Worm (Caenorhabditis elegans) whole organism, L1 larva: Measurements from ENCODE around the gene col-69.

ENCODE experiments used
- C04F5.9 ChIP-seq: sonication (generic microtip); optimal IDR thresholded peaks from 2 replicates; lab custom pipeline; 2016; ENCODE audit warnings: missing genetic modification characterization, missing compliant biosample characterization
- aha-1 ChIP-seq: fragments of 150-350 bp; optimal IDR thresholded peaks from 2 replicates; lab custom pipeline; 2014; ENCODE audit warnings: missing biosample characterization, missing genetic modification characterization
- alr-1 ChIP-seq: fragments of 200-800 bp; sonication (Bioruptor generic); optimal IDR thresholded peaks from 2 replicates; lab custom pipeline; 2018; ENCODE audit warnings: borderline replicate concordance, mild to moderate bottlenecking, missing genetic modification characterization, missing compliant biosample characterization
- aly-2 ChIP-seq: fragments of 150-350 bp; optimal IDR thresholded peaks from 2 replicates; lab custom pipeline; 2014; ENCODE audit warnings: missing biosample characterization, missing genetic modification characterization
- ama-1 ChIP-seq: fragments of 150-350 bp; optimal IDR thresholded peaks from 2 replicates; lab custom pipeline; 2014
- blmp-1 ChIP-seq: fragments of 150-350 bp; optimal IDR thresholded peaks from 2 replicates; lab custom pipeline; 2014; ENCODE audit warnings: missing biosample characterization, missing genetic modification characterization
- ceh-8 ChIP-seq: fragments of 200-800 bp; sonication (Bioruptor generic); optimal IDR thresholded peaks from 2 replicates; lab custom pipeline; 2018; ENCODE audit warnings: mild to moderate bottlenecking, missing genetic modification characterization, moderate library complexity, missing compliant biosample characterization
- ceh-82 ChIP-seq, 3 experiments: fragments of 150-350 bp in 1 of 3; sonication (generic microtip) in 2 of 3; optimal IDR thresholded peaks; 2 replicates each; lab custom pipeline; 2014 to 2017; ENCODE audit warnings: missing biosample characterization in 3 of 3, missing genetic modification characterization in 3 of 3
- ceh-90 ChIP-seq: sonication (generic microtip); optimal IDR thresholded peaks from 2 replicates; lab custom pipeline; 2016; ENCODE audit warnings: missing genetic modification characterization, missing compliant biosample characterization
- dpl-1 ChIP-seq, 3 experiments: fragments of 150-350 bp in 2 of 3; sonication (generic microtip) in 1 of 3; optimal IDR thresholded peaks; 2 replicates each; lab custom pipeline; 2014 to 2017; ENCODE audit warnings: missing biosample characterization in 3 of 3, missing genetic modification characterization in 3 of 3, missing genetic modification reagents in 3 of 3
- dsc-1 ChIP-seq: sonication (generic microtip); optimal IDR thresholded peaks from 2 replicates; lab custom pipeline; 2016; ENCODE audit warnings: mild to moderate bottlenecking, missing genetic modification characterization, missing compliant biosample characterization
- efl-1 ChIP-seq, 4 experiments: fragments of 150-350 bp; optimal IDR thresholded peaks in 3 of 4; peaks in 1 of 4; 1 replicate in 1 of 4; 2 replicates in 3 of 4; lab custom pipeline; 2014; ENCODE audit warnings: missing biosample characterization in 2 of 4, missing genetic modification characterization in 2 of 4, missing genetic modification reagents in 2 of 4
- egl-27 ChIP-seq, 2 experiments: fragments of 150-350 bp in 1 of 2; sonication (generic microtip); optimal IDR thresholded peaks; 3 replicates each; lab custom pipeline; 2017 to 2018; ENCODE audit warnings: missing biosample characterization in 2 of 2, missing genetic modification characterization in 2 of 2, missing genetic modification reagents in 2 of 2
- elt-3 ChIP-seq, 6 experiments: fragments of 150-350 bp in 1 of 6; sonication (generic microtip); optimal IDR thresholded peaks; 2 replicates each; lab custom pipeline; 2017 to 2018; ENCODE audit warnings: missing biosample characterization in 6 of 6, missing genetic modification characterization in 6 of 6, inconsistent platforms in 1 of 6
- fkh-10 ChIP-seq: sonication (generic microtip); optimal IDR thresholded peaks from 2 replicates; lab custom pipeline; 2017; ENCODE audit warnings: missing biosample characterization, missing genetic modification reagents, missing genetic modification characterization
- fkh-8 ChIP-seq: sonication (generic microtip); optimal IDR thresholded peaks from 2 replicates; lab custom pipeline; 2016; ENCODE audit warnings: mild to moderate bottlenecking, missing genetic modification characterization, missing compliant biosample characterization
- fos-1 ChIP-seq: fragments of 150-350 bp; optimal IDR thresholded peaks from 2 replicates; lab custom pipeline; 2014; ENCODE audit warnings: missing biosample characterization, missing genetic modification characterization
- grh-1 ChIP-seq: fragments of 200-800 bp; sonication (Bioruptor generic); IDR thresholded peaks from 2 replicates; pipeline ENCODE4 v1.3.6; 2022; ENCODE audit warnings: missing genetic modification reagents, missing genetic modification characterization, missing compliant biosample characterization
- hlh-4 ChIP-seq: sonication (generic microtip); optimal IDR thresholded peaks from 2 replicates; lab custom pipeline; 2016; ENCODE audit warnings: mild to moderate bottlenecking, missing genetic modification characterization, missing compliant biosample characterization
- hpl-2 ChIP-seq: fragments of 150-350 bp; optimal IDR thresholded peaks from 2 replicates; lab custom pipeline; 2014; ENCODE audit warnings: missing biosample characterization, missing genetic modification reagents, missing genetic modification characterization
- isw-1 ChIP-seq: fragments of 200-800 bp; sonication (Bioruptor generic); IDR thresholded peaks from 2 replicates; pipeline ENCODE4 v1.3.6; 2022; ENCODE audit warnings: missing genetic modification characterization, missing compliant biosample characterization
- lin-13 ChIP-seq: fragments of 150-350 bp; optimal IDR thresholded peaks from 2 replicates; lab custom pipeline; 2014; ENCODE audit warnings: missing biosample characterization, missing genetic modification reagents, missing genetic modification characterization
- lin-14 ChIP-seq: fragments of 200-800 bp; sonication (Bioruptor generic); optimal IDR thresholded peaks from 2 replicates; lab custom pipeline; 2018; ENCODE audit warnings: mild to moderate bottlenecking, missing genetic modification characterization, moderate library complexity, missing compliant biosample characterization
- lin-35 ChIP-seq, 2 experiments: fragments of 150-350 bp; optimal IDR thresholded peaks; 2 replicates each; lab custom pipeline; 2014; ENCODE audit warnings: missing biosample characterization in 2 of 2, missing genetic modification characterization in 2 of 2, missing genetic modification reagents in 2 of 2
- lir-3 ChIP-seq: sonication (generic microtip); optimal IDR thresholded peaks from 2 replicates; lab custom pipeline; 2016; ENCODE audit warnings: mild to moderate bottlenecking, missing genetic modification characterization, moderate library complexity, missing compliant biosample characterization; ENCODE audit not compliant: poor library complexity
- lsy-2 ChIP-seq, 2 experiments: fragments of 150-350 bp; optimal IDR thresholded peaks; 2 replicates each; lab custom pipeline; 2014; ENCODE audit warnings: missing biosample characterization in 2 of 2, missing genetic modification characterization in 2 of 2
- mdl-1 ChIP-seq, 2 experiments: fragments of 150-350 bp; optimal IDR thresholded peaks; 2 replicates each; lab custom pipeline; 2014 to 2017; ENCODE audit warnings: missing biosample characterization in 2 of 2, missing genetic modification characterization in 2 of 2, inconsistent platforms in 1 of 2
- mef-2 ChIP-seq: fragments of 150-350 bp; optimal IDR thresholded peaks from 2 replicates; lab custom pipeline; 2014; ENCODE audit warnings: missing biosample characterization, missing genetic modification characterization
- nhr-11 ChIP-seq: fragments of 150-350 bp; optimal IDR thresholded peaks from 2 replicates; lab custom pipeline; 2014; ENCODE audit warnings: missing biosample characterization, missing genetic modification characterization
- nhr-12 ChIP-seq: sonication (generic microtip); optimal IDR thresholded peaks from 2 replicates; lab custom pipeline; 2017; ENCODE audit warnings: missing biosample characterization, missing genetic modification characterization
- nhr-19 ChIP-seq: fragments of 200-800 bp; sonication (Bioruptor generic); conservative IDR thresholded peaks from 2 replicates; pipeline ENCODE4 v1.3.6; 2022; ENCODE audit warnings: missing genetic modification characterization, missing compliant biosample characterization
- nhr-20 ChIP-seq: sonication (generic microtip); optimal IDR thresholded peaks from 2 replicates; lab custom pipeline; 2016; ENCODE audit warnings: mild to moderate bottlenecking, missing genetic modification characterization, missing compliant biosample characterization
- nhr-237 ChIP-seq: fragments of 150-350 bp; optimal IDR thresholded peaks from 2 replicates; lab custom pipeline; 2014; ENCODE audit warnings: missing biosample characterization, missing genetic modification characterization
- nhr-47 ChIP-seq: sonication (generic microtip); optimal IDR thresholded peaks from 2 replicates; lab custom pipeline; 2016; ENCODE audit warnings: mild to moderate bottlenecking, missing genetic modification characterization, moderate library complexity, missing compliant biosample characterization
- nhr-71 ChIP-seq: sonication (generic microtip); optimal IDR thresholded peaks from 2 replicates; lab custom pipeline; 2016; ENCODE audit warnings: mild to moderate bottlenecking, missing genetic modification characterization, moderate library complexity, missing compliant biosample characterization
- nhr-84 ChIP-seq: sonication (generic microtip); optimal IDR thresholded peaks from 2 replicates; lab custom pipeline; 2017; ENCODE audit warnings: missing biosample characterization, missing genetic modification characterization
- pqm-1 ChIP-seq: sonication (generic microtip); optimal IDR thresholded peaks from 3 replicates; lab custom pipeline; 2017; ENCODE audit warnings: missing biosample characterization, missing genetic modification characterization
- rnt-1 ChIP-seq: sonication (generic microtip); optimal IDR thresholded peaks from 2 replicates; lab custom pipeline; 2016; ENCODE audit warnings: mild to moderate bottlenecking, missing genetic modification characterization, moderate library complexity, missing compliant biosample characterization
- skn-1 ChIP-seq: fragments of 150-350 bp; optimal IDR thresholded peaks from 2 replicates; lab custom pipeline; 2014; ENCODE audit warnings: missing biosample characterization, missing genetic modification characterization
- snu-23 ChIP-seq: sonication (generic microtip); optimal IDR thresholded peaks from 2 replicates; lab custom pipeline; 2016; ENCODE audit warnings: missing genetic modification characterization, missing compliant biosample characterization
- sptf-1 ChIP-seq: fragments of 150-350 bp; optimal IDR thresholded peaks from 2 replicates; lab custom pipeline; 2014; ENCODE audit warnings: missing biosample characterization, missing genetic modification characterization
- sup-37 ChIP-seq: fragments of 200-800 bp; sonication (Bioruptor generic); optimal IDR thresholded peaks from 2 replicates; lab custom pipeline; 2018; ENCODE audit warnings: mild to moderate bottlenecking, missing genetic modification characterization, missing compliant biosample characterization
- tbx-2 ChIP-seq: sonication (generic microtip); optimal IDR thresholded peaks from 2 replicates; lab custom pipeline; 2016; ENCODE audit warnings: missing genetic modification characterization, missing compliant biosample characterization
- unc-130 ChIP-seq: fragments of 150-350 bp; optimal IDR thresholded peaks from 2 replicates; lab custom pipeline; 2017; ENCODE audit warnings: missing biosample characterization, missing genetic modification characterization, inconsistent platforms
- ztf-11 ChIP-seq, 2 experiments: sonication (generic microtip); optimal IDR thresholded peaks; 2 replicates each; lab custom pipeline; 2016 to 2017; ENCODE audit warnings: missing genetic modification characterization in 2 of 2, missing biosample characterization in 1 of 2, missing compliant biosample characterization in 1 of 2
- ztf-4 ChIP-seq: fragments of 150-350 bp; optimal IDR thresholded peaks from 2 replicates; lab custom pipeline; 2014; ENCODE audit warnings: missing biosample characterization, missing genetic modification characterization

Gene col-69

ce11 chrII:305645-306044 is at the start of gene col-69:
col-69 (minus strand) TSS chrII:305745.
- TF ChIP-seq efl-1 (optimal IDR thresholded peaks at IDR 0.05; lab: Kevin White, UChicago) = no peak
- TF ChIP-seq efl-1 (GFP tag; optimal IDR thresholded peaks at IDR 0.05 in 1 of 2; lab: Kevin White, UChicago) = peak in 1 of 2 experiments; percentile 17
- no peak for TF ChIP-seq lin-13 (GFP tag; lab: Kevin White, UChicago)

DNA sequence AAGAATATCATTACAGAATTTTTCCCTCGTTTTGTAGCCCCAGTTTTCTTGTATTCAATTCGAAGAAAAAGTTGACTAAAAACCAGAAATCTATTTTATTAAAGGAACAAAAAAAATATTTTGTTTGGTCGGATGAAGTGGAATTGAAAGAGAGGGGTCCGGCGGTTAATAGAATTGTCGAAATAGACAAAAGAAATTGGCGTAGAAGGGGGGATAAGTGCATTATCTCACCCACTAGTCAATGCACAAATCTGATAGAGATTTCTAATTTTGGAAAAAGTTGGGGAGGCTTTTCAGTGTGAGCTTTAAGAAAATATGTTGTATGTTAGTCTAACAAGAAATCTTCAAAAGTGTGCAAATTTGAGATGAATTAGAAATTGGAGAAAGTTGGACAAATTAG is 48.9 kb upstream of the col-69 start:
- TF ChIP-seq lin-14 (GFP tag; lab: Kevin White, UChicago) = peak; percentile 65
- TF ChIP-seq nhr-19 (GFP tag; lab: Robert Waterston, UW) = no peak
- TF ChIP-seq nhr-11 = no peak
- TF ChIP-seq tbx-2 (tag; lab: Kevin White, UChicago) = peak; percentile 21
- no peak for TF ChIP-seq lir-3
- peak in 1 of 2 experiments; percentile 16 for TF ChIP-seq ztf-11 (tag; optimal IDR thresholded peaks at IDR 0.05; lab: Kevin White, UChicago)
- TF ChIP-seq nhr-71 (tag; lab: Kevin White, UChicago) = peak; percentile 5
- TF ChIP-seq grh-1 (GFP tag; lab: Robert Waterston, UW) = no peak

DNA sequence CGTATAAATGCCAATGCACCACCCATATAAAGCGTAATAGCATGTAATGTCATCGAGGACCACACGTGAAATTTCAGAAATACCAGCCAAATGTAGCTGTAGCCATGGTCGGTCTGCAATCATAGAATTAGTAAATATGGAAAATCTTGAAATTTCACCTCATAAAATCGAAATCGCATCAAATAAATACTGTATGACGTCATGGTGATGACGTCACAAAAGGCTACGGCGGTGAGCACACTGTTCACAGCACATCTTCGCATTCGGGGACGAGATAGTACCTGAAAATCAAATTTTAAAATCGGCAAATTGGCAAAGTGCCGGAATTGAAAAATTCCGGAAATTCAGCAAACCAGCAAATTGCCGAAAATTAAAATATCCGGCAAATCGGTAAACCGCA is 44.2 kb upstream of the col-69 start:
- no peak for TF ChIP-seq nhr-84 (tag; lab: Kevin White, UChicago)
- TF ChIP-seq ztf-4 (tag; lab: Kevin White, UChicago) = no peak
- no peak for TF ChIP-seq pqm-1 (tag; lab: Kevin White, UChicago)
- TF ChIP-seq lin-13 (GFP tag; lab: Kevin White, UChicago) = no peak
- TF ChIP-seq mdl-1 (tag; optimal IDR thresholded peaks at IDR 0.05; lab: Kevin White, UChicago) = no peak
- TF ChIP-seq fkh-10 (GFP tag; lab: Kevin White, UChicago) = no peak
- TF ChIP-seq sup-37 (GFP tag; lab: Kevin White, UChicago) = no peak
- TF ChIP-seq ceh-82 (tag; optimal IDR thresholded peaks at IDR 0.05; lab: Kevin White, UChicago) = no peak
- TF ChIP-seq hlh-4 (tag; lab: Kevin White, UChicago) = no peak
- no peak for TF ChIP-seq alr-1 (tag; lab: Kevin White, UChicago)
- TF ChIP-seq unc-130 (tag; lab: Kevin White, UChicago) = no peak
- TF ChIP-seq elt-3 (tag; optimal IDR thresholded peaks at IDR 0.05; lab: Kevin White, UChicago) = no peak
- TF ChIP-seq nhr-11 = no peak
- no peak for TF ChIP-seq C04F5.9 (tag; lab: Kevin White, UChicago)
- no peak for TF ChIP-seq isw-1
- TF ChIP-seq efl-1 (optimal IDR thresholded peaks at IDR 0.05; lab: Kevin White, UChicago) = no peak
- TF ChIP-seq efl-1 (GFP tag; optimal IDR thresholded peaks at IDR 0.05 in 1 of 2; lab: Kevin White, UChicago) = no peak
- no peak for TF ChIP-seq dsc-1 (tag; lab: Kevin White, UChicago)
- no peak for TF ChIP-seq ceh-8
- TF ChIP-seq nhr-12 (tag; lab: Kevin White, UChicago) = no peak

DNA sequence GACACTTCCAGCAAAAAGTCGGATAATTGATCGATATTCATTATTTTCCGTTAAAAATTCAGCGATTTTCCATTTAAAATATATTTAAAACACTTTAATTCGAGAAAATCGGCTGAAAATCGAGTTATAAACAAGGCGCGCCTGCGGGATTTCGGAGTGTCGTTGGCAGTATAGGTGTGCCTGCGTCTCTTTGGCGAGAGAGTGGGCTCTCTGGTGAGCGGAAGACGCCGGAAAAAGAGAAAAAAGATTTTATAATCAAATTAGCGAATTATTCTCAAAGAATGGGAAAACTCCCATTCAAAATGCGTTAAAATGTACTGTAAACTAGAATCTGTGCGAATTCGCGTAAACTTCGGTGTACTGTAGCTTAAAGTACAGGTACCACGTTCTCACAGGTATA is 42.2 kb upstream of the col-69 start, which contains the start of gene D1069.3:
D1069.3 (minus strand) TSS at position 158 of the 400 bp plus-strand sequence.
- TF ChIP-seq mdl-1 (tag; optimal IDR thresholded peaks at IDR 0.05; lab: Kevin White, UChicago) (no peak), lsy-2 (tag; optimal IDR thresholded peaks at IDR 0.05; lab: Kevin White, UChicago) (peak; percentile 55 to 58), nhr-20 (tag; lab: Kevin White, UChicago) (peak; percentile 11), lin-14 (GFP tag; lab: Kevin White, UChicago) (no peak), skn-1 (peak; percentile 39), tbx-2 (tag; lab: Kevin White, UChicago) (peak; percentile 46), unc-130 (tag; lab: Kevin White, UChicago) (peak; percentile 24), hpl-2 (GFP tag; lab: Kevin White, UChicago) (no peak), blmp-1 (peak; percentile 4), sptf-1 (tag; lab: Kevin White, UChicago) (no peak), elt-3 (tag; optimal IDR thresholded peaks at IDR 0.05; lab: Kevin White, UChicago) (no peak), ama-1 (lab: Kevin White, UChicago) (no peak), alr-1 (tag; lab: Kevin White, UChicago) (no peak), hlh-4 (tag; lab: Kevin White, UChicago) (no peak), snu-23 (GFP tag; lab: Kevin White, UChicago) (peak; percentile 58), nhr-237 (tag; lab: Kevin White, UChicago) (no peak), fkh-8 (tag; lab: Kevin White, UChicago) (no peak), aly-2 (tag; lab: Kevin White, UChicago) (no peak), lin-35 (GFP tag; optimal IDR thresholded peaks at IDR 0.05; lab: Kevin White, UChicago) (peak; percentile 51 to 52), rnt-1 (no peak), aha-1 (tag; lab: Kevin White, UChicago) (no peak), nhr-47 (tag; lab: Kevin White, UChicago) (peak; percentile 74), ceh-90 (tag; lab: Kevin White, UChicago) (no peak), dpl-1 (GFP tag; optimal IDR thresholded peaks at IDR 0.05; lab: Kevin White, UChicago) (peak; percentile 14 to 59 (median 23)), fos-1 (no peak), dsc-1 (tag; lab: Kevin White, UChicago) (peak; percentile 21), mef-2 (tag; lab: Kevin White, UChicago) (no peak), egl-27 (tag; optimal IDR thresholded peaks at IDR 0.05; lab: Kevin White, UChicago) (no peak)
